Worm (Caenorhabditis elegans) whole organism, mixed stage, embryonic: ENCODE data around the gene srh-60.

Experiments
- ceh-43 ChIP-seq: fragments of 200-800 bp; sonication (Bioruptor generic); optimal IDR thresholded peaks from 2 replicates; lab custom pipeline; 2018; ENCODE audit warnings: mild to moderate bottlenecking, missing genetic modification characterization, moderate library complexity, missing compliant biosample characterization
- ces-1 ChIP-seq: fragments of 150-350 bp; optimal IDR thresholded peaks from 2 replicates; lab custom pipeline; 2014; ENCODE audit warnings: missing biosample characterization, missing genetic modification reagents, missing genetic modification characterization
- elt-3 ChIP-seq: fragments of 150-350 bp; optimal IDR thresholded peaks from 2 replicates; lab custom pipeline; 2014; ENCODE audit warnings: missing biosample characterization, missing genetic modification characterization
- lsy-2 ChIP-seq: fragments of 150-350 bp; optimal IDR thresholded peaks from 2 replicates; lab custom pipeline; 2014; ENCODE audit warnings: missing biosample characterization, missing genetic modification characterization
- mls-2 ChIP-seq: sonication (generic microtip); optimal IDR thresholded peaks from 2 replicates; lab custom pipeline; 2016; ENCODE audit warnings: mild to moderate bottlenecking, missing genetic modification characterization, moderate library complexity, missing compliant biosample characterization
- nhr-12 ChIP-seq: fragments of 150-350 bp; optimal IDR thresholded peaks from 2 replicates; lab custom pipeline; 2014; ENCODE audit warnings: missing biosample characterization, missing genetic modification characterization
- nhr-237 ChIP-seq: fragments of 150-350 bp; optimal IDR thresholded peaks from 2 replicates; lab custom pipeline; 2014; ENCODE audit warnings: missing biosample characterization, missing genetic modification characterization
- pha-4 ChIP-seq: fragments of 150-350 bp; optimal IDR thresholded peaks from 2 replicates; lab custom pipeline; 2018; ENCODE audit warnings: missing biosample characterization, missing genetic modification reagents, missing genetic modification characterization
- snpc-4 ChIP-seq: fragments of 150-350 bp; optimal IDR thresholded peaks from 2 replicates; lab custom pipeline; 2014; ENCODE audit warnings: missing biosample characterization, missing genetic modification characterization
- unc-62 ChIP-seq: fragments of 150-350 bp; optimal IDR thresholded peaks from 2 replicates; lab custom pipeline; 2014; ENCODE audit warnings: missing biosample characterization, missing genetic modification reagents, missing genetic modification characterization
- ztf-11 ChIP-seq: fragments of 150-350 bp; optimal IDR thresholded peaks from 2 replicates; lab custom pipeline; 2014; ENCODE audit warnings: missing biosample characterization, missing genetic modification characterization

DNA sequence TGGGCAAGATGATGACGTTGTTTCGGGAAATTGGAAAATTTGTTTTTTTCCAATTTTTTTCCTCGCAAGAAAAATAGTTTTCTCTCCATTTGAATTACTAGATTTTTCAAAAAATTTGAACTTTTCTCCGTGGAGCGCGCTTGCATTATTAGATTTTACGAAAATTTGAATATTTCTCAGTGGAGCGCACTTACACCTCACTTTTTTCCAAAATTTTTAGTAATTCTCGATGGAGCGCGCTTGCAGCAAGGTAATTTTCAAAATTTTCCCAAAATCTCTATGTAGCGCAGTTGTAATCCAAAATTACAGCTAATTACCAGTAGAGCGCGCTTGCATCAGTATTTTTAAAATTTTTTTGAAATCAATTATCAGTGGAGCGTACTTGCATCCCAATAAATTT is 28.8 kb upstream of the srh-60 start:
- TF ChIP-seq nhr-12 (no peak), pha-4 (tag; lab: Kevin White, UChicago) (no peak), snpc-4 (tag; lab: Kevin White, UChicago) (no peak), ces-1 (GFP tag; lab: Kevin White, UChicago) (no peak), ceh-43 (GFP tag; lab: Kevin White, UChicago) (no peak), ztf-11 (tag; lab: Kevin White, UChicago) (no peak), unc-62 (GFP tag; lab: Kevin White, UChicago) (no peak), elt-3 (tag; lab: Kevin White, UChicago) (no peak), mls-2 (tag; lab: Kevin White, UChicago) (no peak), lsy-2 (tag; lab: Kevin White, UChicago) (no peak), nhr-237 (no peak)
